Worm (Caenorhabditis elegans) whole organism, early embryonic: ENCODE results near the gene nasp-2.

Experiments
- B0310.2 ChIP-seq: sonication (generic microtip); optimal IDR thresholded peaks from 2 replicates; lab custom pipeline; 2016; ENCODE audit warnings: mild to moderate bottlenecking, missing genetic modification characterization, missing compliant biosample characterization
- F13C5.2 ChIP-seq: sonication (generic microtip); optimal IDR thresholded peaks from 2 replicates; lab custom pipeline; 2017; ENCODE audit warnings: mild to moderate bottlenecking, missing genetic modification characterization, inconsistent platforms, missing compliant biosample characterization
- aly-1 ChIP-seq: sonication (generic microtip); optimal IDR thresholded peaks from 2 replicates; lab custom pipeline; 2016; ENCODE audit warnings: missing genetic modification characterization, missing compliant biosample characterization
- ama-1 ChIP-seq: fragments of 150-350 bp; optimal IDR thresholded peaks from 2 replicates; lab custom pipeline; 2014
- ceh-13 ChIP-seq: fragments of 200-800 bp; sonication (Bioruptor generic); optimal IDR thresholded peaks from 2 replicates; lab custom pipeline; 2018; ENCODE audit warnings: mild to moderate bottlenecking, missing genetic modification characterization, missing compliant biosample characterization
- ceh-36 ChIP-seq: sonication (generic microtip); optimal IDR thresholded peaks from 2 replicates; lab custom pipeline; 2016; ENCODE audit warnings: missing genetic modification characterization, inconsistent platforms, missing compliant biosample characterization
- ets-7 ChIP-seq: sonication (generic microtip); optimal IDR thresholded peaks from 2 replicates; lab custom pipeline; 2016; ENCODE audit warnings: missing genotype, missing genetic modification characterization, missing compliant biosample characterization
- flt-1 ChIP-seq: fragments of 200-800 bp; sonication (Bioruptor generic); IDR thresholded peaks from 2 replicates; pipeline ENCODE4 v1.3.6; 2022; ENCODE audit warnings: missing genetic modification characterization, missing compliant biosample characterization
- hmbx-1 ChIP-seq: sonication (generic microtip); optimal IDR thresholded peaks from 2 replicates; lab custom pipeline; 2016; ENCODE audit warnings: mild to moderate bottlenecking, missing genetic modification characterization, missing compliant biosample characterization
- hmg-4 ChIP-seq: fragments of 200-800 bp; sonication (Bioruptor generic); optimal IDR thresholded peaks from 2 replicates; lab custom pipeline; 2018; ENCODE audit warnings: mild to moderate bottlenecking, missing genetic modification characterization, missing compliant biosample characterization
- hnd-1 ChIP-seq: sonication (generic microtip); optimal IDR thresholded peaks from 2 replicates; lab custom pipeline; 2016; ENCODE audit warnings: missing genetic modification characterization, missing compliant biosample characterization
- pes-1 ChIP-seq: fragments of 200-800 bp; sonication (Bioruptor generic); IDR thresholded peaks from 2 replicates; pipeline ENCODE4 v1.3.6; 2022; ENCODE audit warnings: missing genetic modification reagents, missing genetic modification characterization, missing compliant biosample characterization
- scrt-1 ChIP-seq: fragments of 200-800 bp; sonication (Bioruptor generic); IDR thresholded peaks from 2 replicates; pipeline ENCODE4 v1.3.6; 2022; ENCODE audit warnings: missing genetic modification characterization, missing compliant biosample characterization
- sea-1 ChIP-seq: fragments of 200-800 bp; sonication (Bioruptor generic); conservative IDR thresholded peaks from 2 replicates; pipeline ENCODE4 v1.3.6; 2022; ENCODE audit warnings: missing genetic modification characterization, missing compliant biosample characterization
- tbx-11 ChIP-seq: fragments of 200-800 bp; sonication (Bioruptor generic); IDR thresholded peaks from 2 replicates; pipeline ENCODE4 v1.3.6; 2022; ENCODE audit warnings: missing genetic modification characterization, missing compliant biosample characterization
- tbx-37 ChIP-seq: fragments of 200-800 bp; sonication (Bioruptor generic); conservative IDR thresholded peaks from 2 replicates; pipeline ENCODE4 v1.3.6; 2022; ENCODE audit warnings: missing genetic modification reagents, missing genetic modification characterization, missing compliant biosample characterization
- tra-4 ChIP-seq: sonication (generic microtip); optimal IDR thresholded peaks from 2 replicates; lab custom pipeline; 2017; ENCODE audit warnings: missing genetic modification characterization, missing compliant biosample characterization

Gene nasp-2

ce11 chrV:13285284-13285683 lies 26.8 kb downstream of the nasp-2 start:
- TF ChIP-seq B0310.2 (tag; lab: Kevin White, UChicago) (no peak), ceh-13 (GFP tag; lab: Kevin White, UChicago) (no peak), scrt-1 (no peak), hnd-1 (tag; lab: Kevin White, UChicago) (no peak), hmg-4 (GFP tag; lab: Kevin White, UChicago) (no peak), ama-1 (lab: Kevin White, UChicago) (no peak), tra-4 (tag; lab: Kevin White, UChicago) (no peak), ets-7 (tag; lab: Kevin White, UChicago) (no peak), flt-1 (GFP tag; lab: Robert Waterston, UW) (no peak), ceh-36 (no peak), pes-1 (GFP tag; lab: Robert Waterston, UW) (no peak), tbx-37 (no peak), tbx-11 (GFP tag; lab: Robert Waterston, UW) (no peak), F13C5.2 (no peak), sea-1 (GFP tag; lab: Robert Waterston, UW) (no peak), hmbx-1 (no peak), aly-1 (tag; lab: Kevin White, UChicago) (no peak)

- TF ChIP-seq tbx-11 (GFP tag; lab: Robert Waterston, UW): no peak
- TF ChIP-seq ets-7 (tag; lab: Kevin White, UChicago): no peak
- TF ChIP-seq flt-1 (GFP tag; lab: Robert Waterston, UW): no peak
- no peak for TF ChIP-seq tbx-37
- TF ChIP-seq ama-1 (lab: Kevin White, UChicago): no peak
- no peak for TF ChIP-seq hmbx-1
- no peak for TF ChIP-seq hnd-1 (tag; lab: Kevin White, UChicago)
- TF ChIP-seq ceh-13 (GFP tag; lab: Kevin White, UChicago): no peak
- no peak for TF ChIP-seq tra-4 (tag; lab: Kevin White, UChicago)
- TF ChIP-seq pes-1 (GFP tag; lab: Robert Waterston, UW): no peak
- TF ChIP-seq hmg-4 (GFP tag; lab: Kevin White, UChicago): no peak
- no peak for TF ChIP-seq sea-1 (GFP tag; lab: Robert Waterston, UW)
- TF ChIP-seq aly-1 (tag; lab: Kevin White, UChicago): no peak
- TF ChIP-seq B0310.2 (tag; lab: Kevin White, UChicago): no peak
- TF ChIP-seq scrt-1: no peak
- TF ChIP-seq F13C5.2: no peak
- no peak for TF ChIP-seq ceh-36
Observed at ce11 chrV:13282958-13283357, 29.1 kb downstream of the nasp-2 start.

ce11 chrV:13280382-13280781 lies 31.7 kb downstream of the nasp-2 start:
- TF ChIP-seq hmbx-1: no peak
- TF ChIP-seq hnd-1 (tag; lab: Kevin White, UChicago): no peak
- TF ChIP-seq ets-7 (tag; lab: Kevin White, UChicago): no peak
- no peak for TF ChIP-seq aly-1 (tag; lab: Kevin White, UChicago)
- no peak for TF ChIP-seq scrt-1
- no peak for TF ChIP-seq B0310.2 (tag; lab: Kevin White, UChicago)
- no peak for TF ChIP-seq hmg-4 (GFP tag; lab: Kevin White, UChicago)
- no peak for TF ChIP-seq ceh-13 (GFP tag; lab: Kevin White, UChicago)

ce11 chrV:13275959-13276358 lies 36.1 kb downstream of the nasp-2 start, which contains the start of gene F32F2.4:
F32F2.4 (plus strand) TSS chrV:13276259.
- TF ChIP-seq scrt-1 (no peak), F13C5.2 (no peak), flt-1 (GFP tag; lab: Robert Waterston, UW) (no peak), sea-1 (GFP tag; lab: Robert Waterston, UW) (no peak), ceh-13 (GFP tag; lab: Kevin White, UChicago) (no peak), tbx-11 (GFP tag; lab: Robert Waterston, UW) (no peak), ama-1 (lab: Kevin White, UChicago) (no peak)

ce11 chrV:13274615-13275014 lies 37.4 kb downstream of the nasp-2 start:
- TF ChIP-seq tbx-37: no peak
- TF ChIP-seq ama-1 (lab: Kevin White, UChicago): no peak
- no peak for TF ChIP-seq ets-7 (tag; lab: Kevin White, UChicago)
- no peak for TF ChIP-seq tbx-11 (GFP tag; lab: Robert Waterston, UW)
- TF ChIP-seq hmg-4 (GFP tag; lab: Kevin White, UChicago): no peak
- no peak for TF ChIP-seq F13C5.2
- TF ChIP-seq flt-1 (GFP tag; lab: Robert Waterston, UW): no peak
- TF ChIP-seq hnd-1 (tag; lab: Kevin White, UChicago): no peak
- TF ChIP-seq B0310.2 (tag; lab: Kevin White, UChicago): no peak
- no peak for TF ChIP-seq ceh-13 (GFP tag; lab: Kevin White, UChicago)
- TF ChIP-seq sea-1 (GFP tag; lab: Robert Waterston, UW): no peak
- no peak for TF ChIP-seq ceh-36
- TF ChIP-seq tra-4 (tag; lab: Kevin White, UChicago): no peak
- TF ChIP-seq aly-1 (tag; lab: Kevin White, UChicago): no peak
- TF ChIP-seq pes-1 (GFP tag; lab: Robert Waterston, UW): no peak
- TF ChIP-seq scrt-1: no peak

DNA sequence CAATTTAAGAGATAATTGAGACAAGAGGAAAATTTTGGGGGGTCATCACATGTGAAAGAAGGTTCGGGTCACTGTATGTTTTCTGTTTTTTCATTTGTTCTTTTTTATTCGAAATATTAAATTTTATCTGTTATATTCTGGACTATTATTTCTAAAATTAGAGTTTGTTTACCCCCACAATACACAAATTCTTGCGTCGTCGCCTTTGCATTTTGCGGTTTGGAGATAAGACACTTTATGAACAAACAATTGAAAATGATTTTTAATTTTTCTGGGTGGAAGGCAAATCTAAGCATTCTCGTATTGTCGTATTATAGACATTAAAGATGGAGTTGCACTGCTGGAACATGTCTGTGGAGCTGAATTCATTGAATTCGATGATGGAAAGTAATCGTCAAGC lies 38.8 kb downstream of the nasp-2 start:
- TF ChIP-seq sea-1 (GFP tag; lab: Robert Waterston, UW) (no peak), ceh-13 (GFP tag; lab: Kevin White, UChicago) (no peak), B0310.2 (tag; lab: Kevin White, UChicago) (no peak), ama-1 (lab: Kevin White, UChicago) (no peak), hnd-1 (tag; lab: Kevin White, UChicago) (no peak), hmbx-1 (no peak), tra-4 (tag; lab: Kevin White, UChicago) (no peak), tbx-37 (no peak), F13C5.2 (no peak), hmg-4 (GFP tag; lab: Kevin White, UChicago) (no peak)

DNA sequence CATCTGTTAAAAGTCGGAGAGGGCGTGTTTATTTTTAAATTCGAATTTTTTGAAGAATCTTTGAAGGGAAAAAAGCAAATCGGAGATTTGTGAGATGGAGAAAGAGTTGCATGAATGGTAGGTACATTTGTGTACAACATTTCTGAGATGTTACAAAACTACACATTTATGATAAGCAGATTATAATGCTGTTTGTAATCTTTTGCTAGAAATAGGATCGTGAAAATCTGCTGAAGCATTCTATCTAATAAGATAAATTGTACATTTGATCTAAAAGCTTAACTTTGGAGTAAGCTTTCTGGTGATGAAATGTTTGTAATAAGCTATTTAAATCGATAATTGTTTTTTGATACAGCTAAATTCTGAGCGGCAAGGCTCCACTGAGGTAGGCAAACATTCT lies 39.8 kb downstream of the nasp-2 start:
- no peak for TF ChIP-seq hmbx-1
- TF ChIP-seq tra-4 (tag; lab: Kevin White, UChicago): no peak
- no peak for TF ChIP-seq ets-7 (tag; lab: Kevin White, UChicago)
- no peak for TF ChIP-seq hmg-4 (GFP tag; lab: Kevin White, UChicago)
- no peak for TF ChIP-seq ceh-36
- TF ChIP-seq pes-1 (GFP tag; lab: Robert Waterston, UW): no peak
- no peak for TF ChIP-seq F13C5.2
- TF ChIP-seq tbx-11 (GFP tag; lab: Robert Waterston, UW): no peak
- TF ChIP-seq sea-1 (GFP tag; lab: Robert Waterston, UW): no peak
- no peak for TF ChIP-seq flt-1 (GFP tag; lab: Robert Waterston, UW)
- no peak for TF ChIP-seq ama-1 (lab: Kevin White, UChicago)
- TF ChIP-seq ceh-13 (GFP tag; lab: Kevin White, UChicago): no peak
- no peak for TF ChIP-seq scrt-1
- TF ChIP-seq hnd-1 (tag; lab: Kevin White, UChicago): no peak
- TF ChIP-seq tbx-37: no peak
